Fruit fly (Drosophila melanogaster) whole organism, prepupa: ENCODE data around the gene CG12640.

ENCODE experiments used
- CG10631 ChIP-seq: fragments of 200-800 bp; sonication (Bioruptor generic); optimal IDR thresholded peaks from 2 replicates; lab custom pipeline; 2016; ENCODE audit warnings: missing biosample characterization, missing genetic modification characterization
- CG11762 ChIP-seq: fragments of 200-800 bp; sonication (Bioruptor generic); optimal IDR thresholded peaks from 3 replicates; lab custom pipeline; 2016; ENCODE audit warnings: missing biosample characterization, missing genetic modification characterization; ENCODE audit not compliant: insufficient read depth
- CG15336 ChIP-seq: fragments of 200-800 bp; sonication (Bioruptor generic); IDR thresholded peaks from 2 replicates; pipeline ENCODE4 v1.3.6; 2022; ENCODE audit warnings: missing biosample characterization, missing genetic modification characterization
- CG1621 ChIP-seq: fragments of 200-800 bp; sonication (Bioruptor generic); optimal IDR thresholded peaks from 3 replicates; lab custom pipeline; 2018; ENCODE audit warnings: missing biosample characterization, mild to moderate bottlenecking, missing genetic modification characterization
- CG16779 ChIP-seq: fragments of 200-800 bp; sonication (Bioruptor generic); optimal IDR thresholded peaks from 3 replicates; lab custom pipeline; 2017; ENCODE audit warnings: missing biosample characterization, mild to moderate bottlenecking, missing genetic modification characterization
- CG31627 ChIP-seq: fragments of 200-800 bp; sonication (Bioruptor generic); optimal IDR thresholded peaks from 3 replicates; lab custom pipeline; 2016; ENCODE audit warnings: missing biosample characterization, missing genetic modification characterization
- CG32006 ChIP-seq: fragments of 200-800 bp; sonication (Bioruptor generic); optimal IDR thresholded peaks from 3 replicates; lab custom pipeline; 2017; ENCODE audit warnings: missing biosample characterization, mild to moderate bottlenecking, missing genetic modification characterization
- CG4318 ChIP-seq: fragments of 200-800 bp; sonication (Bioruptor generic); optimal IDR thresholded peaks from 3 replicates; lab custom pipeline; 2017; ENCODE audit warnings: missing biosample characterization, mild to moderate bottlenecking, missing genetic modification characterization
- CG6163 ChIP-seq: fragments of 200-800 bp; sonication (Bioruptor generic); IDR thresholded peaks from 3 replicates; pipeline ENCODE4 v1.3.6; 2022; ENCODE audit warnings: missing biosample characterization, missing genetic modification characterization
- CG6808 ChIP-seq: fragments of 200-800 bp; sonication (Bioruptor generic); optimal IDR thresholded peaks from 3 replicates; lab custom pipeline; 2017; ENCODE audit warnings: missing biosample characterization, missing genetic modification characterization, mild to moderate bottlenecking, moderate library complexity, missing genetic modification reagents
- CG6854 ChIP-seq: fragments of 200-800 bp; sonication (Bioruptor generic); optimal IDR thresholded peaks from 2 replicates; lab custom pipeline; 2017; ENCODE audit warnings: missing biosample characterization, mild to moderate bottlenecking, missing genetic modification characterization
- CG7368 ChIP-seq: fragments of 200-800 bp; sonication (Bioruptor generic); optimal IDR thresholded peaks from 3 replicates; lab custom pipeline; 2016; ENCODE audit warnings: missing biosample characterization, missing genetic modification characterization
- CG8119 ChIP-seq: fragments of 200-800 bp; sonication (Bioruptor generic); IDR thresholded peaks from 3 replicates; pipeline ENCODE4 v1.3.6; 2022; ENCODE audit warnings: missing biosample characterization, missing genetic modification characterization
- CG8319 ChIP-seq: fragments of 200-800 bp; sonication (Bioruptor generic); optimal IDR thresholded peaks from 3 replicates; lab custom pipeline; 2016; ENCODE audit warnings: missing biosample characterization, missing genetic modification characterization
- CG8632 ChIP-seq: fragments of 200-800 bp; sonication (Bioruptor generic); optimal IDR thresholded peaks from 3 replicates; lab custom pipeline; 2016; ENCODE audit warnings: missing biosample characterization, missing genetic modification characterization
- CG9139 ChIP-seq: fragments of 200-800 bp; sonication (Bioruptor generic); optimal IDR thresholded peaks from 3 replicates; lab custom pipeline; 2017; ENCODE audit warnings: missing biosample characterization, mild to moderate bottlenecking, missing genetic modification characterization
- Eip75B ChIP-seq: fragments of 200-800 bp; sonication (Bioruptor generic); optimal IDR thresholded peaks from 3 replicates; lab custom pipeline; 2016; ENCODE audit warnings: missing biosample characterization, missing genetic modification characterization
- Eip78C ChIP-seq: fragments of 200-800 bp; sonication (Bioruptor generic); peaks from one replicate; lab custom pipeline; 2016; ENCODE audit warnings: missing biosample characterization, missing genetic modification characterization
- Eip93F ChIP-seq: fragments of 200-800 bp; sonication (Bioruptor generic); optimal IDR thresholded peaks from 2 replicates; lab custom pipeline; 2016; ENCODE audit warnings: missing biosample characterization, mild to moderate bottlenecking, missing genetic modification characterization
- Ets96B ChIP-seq: fragments of 200-800 bp; optimal IDR thresholded peaks from 2 replicates; lab custom pipeline; 2019; ENCODE audit warnings: missing biosample characterization, mild to moderate bottlenecking, missing genetic modification characterization, moderate library complexity
- Gug ChIP-seq: fragments of 200-800 bp; sonication (Bioruptor generic); IDR thresholded peaks from 2 replicates; pipeline ENCODE4 v1.3.6; 2022; ENCODE audit warnings: missing biosample characterization, missing genetic modification characterization
- Hr39 ChIP-seq: fragments of 200-800 bp; sonication (Bioruptor generic); optimal IDR thresholded peaks from 2 replicates; lab custom pipeline; 2016; ENCODE audit warnings: missing biosample characterization, missing genetic modification characterization
- Hr4 ChIP-seq: fragments of 200-800 bp; sonication (Bioruptor generic); optimal IDR thresholded peaks from 3 replicates; lab custom pipeline; 2016; ENCODE audit warnings: missing biosample characterization, missing genetic modification characterization
- Lpt ChIP-seq: fragments of 200-800 bp; sonication (Bioruptor generic); optimal IDR thresholded peaks from 3 replicates; lab custom pipeline; 2016; ENCODE audit warnings: missing biosample characterization, missing genetic modification characterization
- Sox102F ChIP-seq: fragments of 200-800 bp; sonication (Bioruptor generic); optimal IDR thresholded peaks from 2 replicates; lab custom pipeline; 2016; ENCODE audit warnings: missing biosample characterization, mild to moderate bottlenecking, missing genetic modification characterization
- cyc ChIP-seq: fragments of 200-800 bp; sonication (Bioruptor generic); optimal IDR thresholded peaks from 3 replicates; lab custom pipeline; 2016; ENCODE audit warnings: missing biosample characterization, missing genetic modification characterization
- dac ChIP-seq: fragments of 200-800 bp; sonication (Bioruptor generic); optimal IDR thresholded peaks from 2 replicates; lab custom pipeline; 2017; ENCODE audit warnings: missing biosample characterization, mild to moderate bottlenecking, missing genetic modification characterization
- dsx ChIP-seq: fragments of 200-800 bp; optimal IDR thresholded peaks from 3 replicates; lab custom pipeline; 2019; ENCODE audit warnings: missing biosample characterization, mild to moderate bottlenecking, missing genetic modification characterization, moderate library complexity; ENCODE audit not compliant: poor library complexity, severe bottlenecking
- esn ChIP-seq: fragments of 200-800 bp; sonication (Bioruptor generic); optimal IDR thresholded peaks from 2 replicates; lab custom pipeline; 2016; ENCODE audit warnings: missing biosample characterization, mild to moderate bottlenecking, missing genetic modification characterization, moderate library complexity
- lz ChIP-seq: fragments of 200-800 bp; sonication (Bioruptor generic); optimal IDR thresholded peaks from 3 replicates; lab custom pipeline; 2016; ENCODE audit warnings: missing biosample characterization, missing genetic modification characterization
- net ChIP-seq: fragments of 200-800 bp; sonication (Bioruptor generic); optimal IDR thresholded peaks from 3 replicates; lab custom pipeline; 2016; ENCODE audit warnings: missing biosample characterization, missing genetic modification characterization
- pdm3 ChIP-seq: fragments of 200-800 bp; sonication (Bioruptor generic); optimal IDR thresholded peaks from 3 replicates; lab custom pipeline; 2016; ENCODE audit warnings: missing biosample characterization, missing genetic modification characterization
- spab ChIP-seq: fragments of 200-800 bp; sonication (Bioruptor generic); optimal IDR thresholded peaks from 2 replicates; lab custom pipeline; 2017; ENCODE audit warnings: missing biosample characterization, mild to moderate bottlenecking, missing genetic modification characterization, missing genetic modification reagents
- ss ChIP-seq, 2 experiments: fragments of 200-800 bp; sonication (Bioruptor generic); optimal IDR thresholded peaks; 2 replicates in 1 of 2; 3 replicates in 1 of 2; lab custom pipeline; 2017 to 2018; ENCODE audit warnings: mild to moderate bottlenecking in 2 of 2, missing biosample characterization in 2 of 2, missing genetic modification characterization in 2 of 2, moderate library complexity in 1 of 2
- svp ChIP-seq: fragments of 200-800 bp; sonication (Bioruptor generic); peaks from one replicate; lab custom pipeline; 2016; ENCODE audit warnings: missing biosample characterization, missing genetic modification characterization
- topi ChIP-seq: fragments of 200-800 bp; sonication (Bioruptor generic); optimal IDR thresholded peaks from 3 replicates; lab custom pipeline; 2016; ENCODE audit warnings: missing biosample characterization, missing genetic modification characterization
- vri ChIP-seq: fragments of 200-800 bp; sonication (Bioruptor generic); optimal IDR thresholded peaks from 3 replicates; lab custom pipeline; 2016; ENCODE audit warnings: missing biosample characterization, mild to moderate bottlenecking, missing genetic modification characterization

CG12640 gene

dm6 chrX:10460506-10461114 is 28.0 kb upstream of the CG12640 start, which contains the start of gene Neb-cGP (continued):
- no peak for TF ChIP-seq CG32006 (GFP tag; lab: Kevin White, UChicago)
- no peak for TF ChIP-seq CG8119 (GFP tag; lab: Robert Waterston, UW)
- TF ChIP-seq CG9139 (GFP tag; lab: Kevin White, UChicago), result no peak
- peak; percentile 21 for TF ChIP-seq net (GFP tag; lab: Kevin White, UChicago)
- TF ChIP-seq CG16779, result no peak
- TF ChIP-seq CG10631 (GFP tag; lab: Kevin White, UChicago), result peak; percentile 37
- no peak for TF ChIP-seq dsx (GFP tag; lab: Kevin White, UChicago)
- peak; percentile 36 for TF ChIP-seq Hr39

dm6 chrX:10459576-10459975 is 27.0 kb upstream of the CG12640 start, which contains the start of gene Or9a:
Or9a (minus strand) TSS chrX:10459676.
- no peak for TF ChIP-seq Eip93F (GFP tag; lab: Kevin White, UChicago)
- TF ChIP-seq Lpt, result no peak
- no peak for TF ChIP-seq CG8319
- no peak for TF ChIP-seq dac (GFP tag; lab: Kevin White, UChicago)
- no peak for TF ChIP-seq pdm3 (GFP tag; lab: Kevin White, UChicago)
- no peak for TF ChIP-seq CG6854 (GFP tag; lab: Kevin White, UChicago)
- no peak for TF ChIP-seq svp (GFP tag; lab: Kevin White, UChicago)
- TF ChIP-seq CG9139 (GFP tag; lab: Kevin White, UChicago), result no peak
- TF ChIP-seq ss (GFP tag; optimal IDR thresholded peaks at IDR 0.05; lab: Kevin White, UChicago), result no peak
- TF ChIP-seq Sox102F (GFP tag; lab: Kevin White, UChicago), result no peak

dm6 chrX:10454795-10455194 is 22.2 kb upstream of the CG12640 start, which contains the start of gene CG32683:
CG32683 (minus strand) TSS chrX:10454895.
- TF ChIP-seq Gug (GFP tag; lab: Robert Waterston, UW), result no peak
- TF ChIP-seq Ets96B (tag; lab: Kevin White, UChicago), result no peak
- no peak for TF ChIP-seq esn (GFP tag; lab: Kevin White, UChicago)

- no peak for TF ChIP-seq topi (GFP tag; lab: Kevin White, UChicago)
- TF ChIP-seq CG6163, result no peak
- TF ChIP-seq CG8319, result no peak
- no peak for TF ChIP-seq CG7368 (GFP tag; lab: Kevin White, UChicago)
Observed at dm6 chrX:10417129-10417528, 15.5 kb downstream of the CG12640 start, which contains the start of gene RabX2. RabX2 (plus strand) TSS chrX:10417429.

dm6 chrX:10398959-10399358 is 33.7 kb downstream of the CG12640 start:
- TF ChIP-seq CG1621 (tag; lab: Kevin White, UChicago) (no peak), CG15336 (GFP tag; lab: Robert Waterston, UW) (no peak), net (GFP tag; lab: Kevin White, UChicago) (no peak), CG9139 (GFP tag; lab: Kevin White, UChicago) (no peak), Eip75B (GFP tag; lab: Kevin White, UChicago) (no peak), CG11762 (GFP tag; lab: Kevin White, UChicago) (no peak), CG32006 (GFP tag; lab: Kevin White, UChicago) (no peak), Hr39 (no peak), Eip78C (no peak), CG16779 (no peak)
- TF ChIP-seq, all 60 proteins: peak for 0

dm6 chrX:10397514-10398133 is 35.0 kb downstream of the CG12640 start:
- no peak for TF ChIP-seq Eip75B (GFP tag; lab: Kevin White, UChicago)
- no peak for TF ChIP-seq vri (GFP tag; lab: Kevin White, UChicago)
- no peak for TF ChIP-seq spab (GFP tag; lab: Kevin White, UChicago)
- no peak for TF ChIP-seq CG1621 (tag; lab: Kevin White, UChicago)
- TF ChIP-seq cyc (GFP tag; lab: Kevin White, UChicago), result peak; percentile 27
- peak; percentile 43 for TF ChIP-seq esn (GFP tag; lab: Kevin White, UChicago)
- TF ChIP-seq CG4318, result no peak
- TF ChIP-seq Eip78C, result peak; percentile 71
- TF ChIP-seq CG31627 (GFP tag; lab: Kevin White, UChicago), result peak; percentile 12
- peak; percentile 13 for TF ChIP-seq CG32006 (GFP tag; lab: Kevin White, UChicago)
- TF ChIP-seq Hr4 (GFP tag; lab: Kevin White, UChicago), result no peak
- TF ChIP-seq Gug (GFP tag; lab: Robert Waterston, UW), result 0 out of 2 replicates have a peak, but pooled peaks have one; percentile 17
- TF ChIP-seq CG10631 (GFP tag; lab: Kevin White, UChicago), result no peak
- 0 out of 2 replicates have a peak, but pooled peaks have one; percentile 18 for TF ChIP-seq CG15336 (GFP tag; lab: Robert Waterston, UW)
- TF ChIP-seq lz (GFP tag; lab: Kevin White, UChicago), result peak; percentile 32
- TF ChIP-seq CG8632 (GFP tag; lab: Kevin White, UChicago), result no peak
- no peak for TF ChIP-seq CG8119 (GFP tag; lab: Robert Waterston, UW)
- no peak for TF ChIP-seq net (GFP tag; lab: Kevin White, UChicago)
- TF ChIP-seq CG6808 (GFP tag; lab: Kevin White, UChicago), result no peak
- TF ChIP-seq CG11762 (GFP tag; lab: Kevin White, UChicago), result no peak
